Worm (Caenorhabditis elegans): ENCODE measurements around the gene sel-9.

DNA sequence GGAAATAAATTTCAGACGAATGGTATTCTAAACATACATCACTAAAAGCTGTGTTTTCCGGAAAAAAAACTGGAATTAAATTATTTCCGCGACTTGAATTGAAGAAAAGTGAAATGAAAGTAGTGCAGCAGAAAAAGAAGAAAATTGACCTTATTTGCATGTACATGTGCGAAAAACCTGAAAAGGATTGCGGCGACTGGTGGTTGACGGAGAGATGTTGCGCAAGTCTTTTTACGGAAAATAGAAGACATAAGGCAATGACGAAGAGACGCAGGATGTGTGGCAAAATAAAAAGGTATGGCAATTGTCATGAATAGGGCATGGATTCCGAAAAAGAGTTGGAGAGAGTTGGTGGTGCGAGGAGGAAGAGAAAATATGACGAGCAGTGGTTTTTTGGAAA lies 47.4 kb downstream of the sel-9 start:
- no peak for TF ChIP-seq him-1 (tag; optimal IDR thresholded peaks at IDR 0.05)
- no peak for TF ChIP-seq W03F9.2 (tag; optimal IDR thresholded peaks at IDR 0.05)
